Fruit fly (Drosophila melanogaster) whole organism, prepupa: ENCODE data around the gene CG12009.

ENCODE experiments used
- CG11762 ChIP-seq: fragments of 200-800 bp; sonication (Bioruptor generic); optimal IDR thresholded peaks from 3 replicates; lab custom pipeline; 2016; ENCODE audit warnings: missing biosample characterization, missing genetic modification characterization; ENCODE audit not compliant: insufficient read depth
- CG11902 ChIP-seq: fragments of 200-800 bp; sonication (Bioruptor generic); optimal IDR thresholded peaks from 3 replicates; lab custom pipeline; 2016; ENCODE audit warnings: missing biosample characterization, missing genetic modification characterization
- CG3032 ChIP-seq: fragments of 200-800 bp; optimal IDR thresholded peaks from 2 replicates; lab custom pipeline; 2019; ENCODE audit warnings: missing biosample characterization, mild to moderate bottlenecking, missing genetic modification characterization, moderate library complexity
- CG31627 ChIP-seq: fragments of 200-800 bp; sonication (Bioruptor generic); optimal IDR thresholded peaks from 3 replicates; lab custom pipeline; 2016; ENCODE audit warnings: missing biosample characterization, missing genetic modification characterization
- CG34406 ChIP-seq: fragments of 200-800 bp; sonication (Bioruptor generic); optimal IDR thresholded peaks from 3 replicates; lab custom pipeline; 2016; ENCODE audit warnings: missing biosample characterization, missing genetic modification characterization
- CG4318 ChIP-seq: fragments of 200-800 bp; sonication (Bioruptor generic); optimal IDR thresholded peaks from 3 replicates; lab custom pipeline; 2017; ENCODE audit warnings: missing biosample characterization, mild to moderate bottlenecking, missing genetic modification characterization
- CG6163 ChIP-seq: fragments of 200-800 bp; sonication (Bioruptor generic); IDR thresholded peaks from 3 replicates; pipeline ENCODE4 v1.3.6; 2022; ENCODE audit warnings: missing biosample characterization, missing genetic modification characterization
- CG6808 ChIP-seq: fragments of 200-800 bp; sonication (Bioruptor generic); optimal IDR thresholded peaks from 3 replicates; lab custom pipeline; 2017; ENCODE audit warnings: missing biosample characterization, missing genetic modification characterization, mild to moderate bottlenecking, moderate library complexity, missing genetic modification reagents
- CG6854 ChIP-seq: fragments of 200-800 bp; sonication (Bioruptor generic); optimal IDR thresholded peaks from 2 replicates; lab custom pipeline; 2017; ENCODE audit warnings: missing biosample characterization, mild to moderate bottlenecking, missing genetic modification characterization
- CG7368 ChIP-seq: fragments of 200-800 bp; sonication (Bioruptor generic); optimal IDR thresholded peaks from 3 replicates; lab custom pipeline; 2016; ENCODE audit warnings: missing biosample characterization, missing genetic modification characterization
- CG9139 ChIP-seq: fragments of 200-800 bp; sonication (Bioruptor generic); optimal IDR thresholded peaks from 3 replicates; lab custom pipeline; 2017; ENCODE audit warnings: missing biosample characterization, mild to moderate bottlenecking, missing genetic modification characterization
- Eip75B ChIP-seq: fragments of 200-800 bp; sonication (Bioruptor generic); optimal IDR thresholded peaks from 3 replicates; lab custom pipeline; 2016; ENCODE audit warnings: missing biosample characterization, missing genetic modification characterization
- Eip78C ChIP-seq: fragments of 200-800 bp; sonication (Bioruptor generic); peaks from one replicate; lab custom pipeline; 2016; ENCODE audit warnings: missing biosample characterization, missing genetic modification characterization
- Ets96B ChIP-seq: fragments of 200-800 bp; optimal IDR thresholded peaks from 2 replicates; lab custom pipeline; 2019; ENCODE audit warnings: missing biosample characterization, mild to moderate bottlenecking, missing genetic modification characterization, moderate library complexity
- Gug ChIP-seq: fragments of 200-800 bp; sonication (Bioruptor generic); IDR thresholded peaks from 2 replicates; pipeline ENCODE4 v1.3.6; 2022; ENCODE audit warnings: missing biosample characterization, missing genetic modification characterization
- Hr39 ChIP-seq: fragments of 200-800 bp; sonication (Bioruptor generic); optimal IDR thresholded peaks from 2 replicates; lab custom pipeline; 2016; ENCODE audit warnings: missing biosample characterization, missing genetic modification characterization
- Hr4 ChIP-seq: fragments of 200-800 bp; sonication (Bioruptor generic); optimal IDR thresholded peaks from 3 replicates; lab custom pipeline; 2016; ENCODE audit warnings: missing biosample characterization, missing genetic modification characterization
- OdsH ChIP-seq: fragments of 200-800 bp; sonication (Bioruptor generic); optimal IDR thresholded peaks from 3 replicates; lab custom pipeline; 2016; ENCODE audit warnings: missing biosample characterization, missing genetic modification characterization
- Smox ChIP-seq: fragments of 200-800 bp; sonication (Bioruptor generic); optimal IDR thresholded peaks from 3 replicates; lab custom pipeline; 2016; ENCODE audit warnings: missing biosample characterization, missing genetic modification characterization
- achi ChIP-seq: fragments of 200-800 bp; sonication (Bioruptor generic); optimal IDR thresholded peaks from 3 replicates; lab custom pipeline; 2016; ENCODE audit warnings: missing biosample characterization, missing genetic modification characterization
- cyc ChIP-seq: fragments of 200-800 bp; sonication (Bioruptor generic); optimal IDR thresholded peaks from 3 replicates; lab custom pipeline; 2016; ENCODE audit warnings: missing biosample characterization, missing genetic modification characterization
- dac ChIP-seq: fragments of 200-800 bp; sonication (Bioruptor generic); optimal IDR thresholded peaks from 2 replicates; lab custom pipeline; 2017; ENCODE audit warnings: missing biosample characterization, mild to moderate bottlenecking, missing genetic modification characterization
- dsx ChIP-seq: fragments of 200-800 bp; optimal IDR thresholded peaks from 3 replicates; lab custom pipeline; 2019; ENCODE audit warnings: missing biosample characterization, mild to moderate bottlenecking, missing genetic modification characterization, moderate library complexity; ENCODE audit not compliant: poor library complexity, severe bottlenecking
- esn ChIP-seq: fragments of 200-800 bp; sonication (Bioruptor generic); optimal IDR thresholded peaks from 2 replicates; lab custom pipeline; 2016; ENCODE audit warnings: missing biosample characterization, mild to moderate bottlenecking, missing genetic modification characterization, moderate library complexity
- fd59A ChIP-seq: fragments of 200-800 bp; sonication (Bioruptor generic); optimal IDR thresholded peaks from 2 replicates; lab custom pipeline; 2017; ENCODE audit warnings: missing biosample characterization, mild to moderate bottlenecking, missing genetic modification characterization, missing genetic modification reagents
- fd85E ChIP-seq: fragments of 200-800 bp; sonication (Bioruptor generic); optimal IDR thresholded peaks from 3 replicates; lab custom pipeline; 2016; ENCODE audit warnings: missing biosample characterization, missing genetic modification characterization
- fkh ChIP-seq: fragments of 200-800 bp; sonication (Bioruptor generic); optimal IDR thresholded peaks from 3 replicates; lab custom pipeline; 2017; ENCODE audit warnings: missing biosample characterization, mild to moderate bottlenecking, missing genetic modification characterization, moderate library complexity
- lz ChIP-seq: fragments of 200-800 bp; sonication (Bioruptor generic); optimal IDR thresholded peaks from 3 replicates; lab custom pipeline; 2016; ENCODE audit warnings: missing biosample characterization, missing genetic modification characterization
- pdm3 ChIP-seq: fragments of 200-800 bp; sonication (Bioruptor generic); optimal IDR thresholded peaks from 3 replicates; lab custom pipeline; 2016; ENCODE audit warnings: missing biosample characterization, missing genetic modification characterization
- salr ChIP-seq, 2 experiments: fragments of 200-800 bp; sonication (Bioruptor generic); optimal IDR thresholded peaks; 3 replicates each; lab custom pipeline; 2016 to 2018; ENCODE audit warnings: missing biosample characterization in 2 of 2, missing genetic modification characterization in 2 of 2, mild to moderate bottlenecking in 1 of 2
- spab ChIP-seq: fragments of 200-800 bp; sonication (Bioruptor generic); optimal IDR thresholded peaks from 2 replicates; lab custom pipeline; 2017; ENCODE audit warnings: missing biosample characterization, mild to moderate bottlenecking, missing genetic modification characterization, missing genetic modification reagents
- ss ChIP-seq, 2 experiments: fragments of 200-800 bp; sonication (Bioruptor generic); optimal IDR thresholded peaks; 2 replicates in 1 of 2; 3 replicates in 1 of 2; lab custom pipeline; 2017 to 2018; ENCODE audit warnings: mild to moderate bottlenecking in 2 of 2, missing biosample characterization in 2 of 2, missing genetic modification characterization in 2 of 2, moderate library complexity in 1 of 2
- svp ChIP-seq: fragments of 200-800 bp; sonication (Bioruptor generic); peaks from one replicate; lab custom pipeline; 2016; ENCODE audit warnings: missing biosample characterization, missing genetic modification characterization
- topi ChIP-seq: fragments of 200-800 bp; sonication (Bioruptor generic); optimal IDR thresholded peaks from 3 replicates; lab custom pipeline; 2016; ENCODE audit warnings: missing biosample characterization, missing genetic modification characterization
- vri ChIP-seq: fragments of 200-800 bp; sonication (Bioruptor generic); optimal IDR thresholded peaks from 3 replicates; lab custom pipeline; 2016; ENCODE audit warnings: missing biosample characterization, mild to moderate bottlenecking, missing genetic modification characterization

Gene CG12009

dm6 chr3L:3303534-3304459, 12.5 kb downstream of the CG12009 start, which contains the start of gene ZnT63C (continued):
- TF ChIP-seq pdm3 (GFP tag; lab: Kevin White, UChicago) (peak; percentile 21), CG34406 (no peak), CG31627 (peak; percentile 38), Hr39 (GFP tag; lab: Kevin White, UChicago) (peak; percentile 45), Hr4 (GFP tag; lab: Kevin White, UChicago) (peak; percentile 31), achi (GFP tag; lab: Kevin White, UChicago) (no peak), Ets96B (tag; lab: Kevin White, UChicago) (peak; percentile 49), OdsH (GFP tag; lab: Kevin White, UChicago) (peak; percentile 16), esn (GFP tag; lab: Kevin White, UChicago) (peak; percentile 25), dsx (no peak), Eip78C (peak; percentile 69)
- TF ChIP-seq, all 60 proteins: peak for 38

- TF ChIP-seq fd59A (GFP tag; lab: Kevin White, UChicago) (no peak), CG34406 (no peak), vri (GFP tag; lab: Kevin White, UChicago) (no peak), CG9139 (GFP tag; lab: Kevin White, UChicago) (no peak), Hr39 (GFP tag; lab: Kevin White, UChicago) (no peak), CG6163 (GFP tag; lab: Robert Waterston, UW) (no peak)
Measured at dm6 chr3L:3304740-3305139, 13.5 kb downstream of the CG12009 start.

dm6 chr3L:3305430-3305829, 14.2 kb downstream of the CG12009 start:
- TF ChIP-seq lz (GFP tag; lab: Kevin White, UChicago) (no peak), fkh (GFP tag; lab: Kevin White, UChicago) (peak; percentile 84)

dm6 chr3L:3306515-3306914, 15.3 kb downstream of the CG12009 start:
- TF ChIP-seq esn (GFP tag; lab: Kevin White, UChicago): no peak
- TF ChIP-seq CG9139 (GFP tag; lab: Kevin White, UChicago): no peak
- no peak for TF ChIP-seq lz (GFP tag; lab: Kevin White, UChicago)
- TF ChIP-seq cyc: no peak
- TF ChIP-seq svp (GFP tag; lab: Kevin White, UChicago): no peak
- TF ChIP-seq CG34406: no peak
- no peak for TF ChIP-seq dac
- no peak for TF ChIP-seq dsx
- TF ChIP-seq fd85E (GFP tag; lab: Kevin White, UChicago): no peak
- no peak for TF ChIP-seq Hr4 (GFP tag; lab: Kevin White, UChicago)
- TF ChIP-seq Eip75B (GFP tag; lab: Kevin White, UChicago): no peak
- no peak for TF ChIP-seq salr (GFP tag; optimal IDR thresholded peaks at IDR 0.05; lab: Kevin White, UChicago)
- no peak for TF ChIP-seq CG6854 (GFP tag; lab: Kevin White, UChicago)
- TF ChIP-seq Ets96B (tag; lab: Kevin White, UChicago): no peak
- no peak for TF ChIP-seq CG11762 (GFP tag; lab: Kevin White, UChicago)
- TF ChIP-seq, all 60 proteins: peak for 0

dm6 chr3L:3307593-3307992, 16.3 kb downstream of the CG12009 start:
- no peak for TF ChIP-seq CG11902 (GFP tag; lab: Kevin White, UChicago)
- TF ChIP-seq achi (GFP tag; lab: Kevin White, UChicago): no peak
- no peak for TF ChIP-seq lz (GFP tag; lab: Kevin White, UChicago)
- no peak for TF ChIP-seq ss (GFP tag; optimal IDR thresholded peaks at IDR 0.05; lab: Kevin White, UChicago)
- no peak for TF ChIP-seq fkh (GFP tag; lab: Kevin White, UChicago)
- no peak for TF ChIP-seq CG4318
- no peak for TF ChIP-seq CG7368 (GFP tag; lab: Kevin White, UChicago)
- no peak for TF ChIP-seq topi (GFP tag; lab: Kevin White, UChicago)
- no peak for TF ChIP-seq CG3032 (tag; lab: Kevin White, UChicago)
- no peak for TF ChIP-seq spab (GFP tag; lab: Kevin White, UChicago)
- TF ChIP-seq CG9139 (GFP tag; lab: Kevin White, UChicago): no peak
- TF ChIP-seq Hr39 (GFP tag; lab: Kevin White, UChicago): no peak
- TF ChIP-seq CG34406: no peak
- no peak for TF ChIP-seq Gug
- TF ChIP-seq dsx: no peak
- TF ChIP-seq Smox (GFP tag; lab: Kevin White, UChicago): no peak
- TF ChIP-seq Ets96B (tag; lab: Kevin White, UChicago): no peak
- TF ChIP-seq Eip78C: no peak
- no peak for TF ChIP-seq CG6808 (GFP tag; lab: Kevin White, UChicago)
- TF ChIP-seq Eip75B (GFP tag; lab: Kevin White, UChicago): no peak
